Fruit fly (Drosophila melanogaster): ENCODE measurements around the gene CG7120.

- TF ChIP-seq CG8478 (optimal IDR thresholded peaks at IDR 0.05) (no peak), CTCF (optimal IDR thresholded peaks at IDR 0.05) (no peak)
These were observed 49.5 kb upstream of the CG7120 start, which contains the start of the genes CG7182 and GAPcenA for dm6 chr3L:8346100-8346980.

Data from S2 (cell line).